Fruit fly (Drosophila melanogaster) whole organism, embryonic: ENCODE data around the gene Mrp5.

ENCODE experiments used
- Antp ChIP-seq: fragments of 200-800 bp; sonication (Bioruptor generic); optimal IDR thresholded peaks from 3 replicates; lab custom pipeline; 2016; ENCODE audit warnings: missing biosample characterization, missing genetic modification characterization
- BEAF-32 ChIP-seq: fragments of 200-800 bp; sonication (Bioruptor generic); optimal IDR thresholded peaks from 3 replicates; lab custom pipeline; 2017; ENCODE audit warnings: missing biosample characterization, missing genetic modification characterization, mild to moderate bottlenecking, moderate library complexity, missing genetic modification reagents
- BtbVII ChIP-seq: fragments of 200-800 bp; sonication (Bioruptor generic); optimal IDR thresholded peaks from 3 replicates; lab custom pipeline; 2017; ENCODE audit warnings: missing biosample characterization, mild to moderate bottlenecking, missing genetic modification characterization
- CG10543 ChIP-seq: fragments of 200-800 bp; sonication (Bioruptor generic); optimal IDR thresholded peaks from 3 replicates; lab custom pipeline; 2017; ENCODE audit warnings: missing biosample characterization, mild to moderate bottlenecking, missing genetic modification characterization, moderate library complexity
- CG12391 ChIP-seq: fragments of 200-800 bp; sonication (Bioruptor generic); optimal IDR thresholded peaks from 3 replicates; lab custom pipeline; 2018; ENCODE audit warnings: missing biosample characterization, mild to moderate bottlenecking, missing genetic modification characterization, moderate library complexity
- CG12942 ChIP-seq: fragments of 200-800 bp; sonication (Bioruptor generic); optimal IDR thresholded peaks from 3 replicates; lab custom pipeline; 2016; ENCODE audit warnings: missing biosample characterization, missing genetic modification characterization
- CG14667 ChIP-seq: fragments of 200-800 bp; sonication (Bioruptor generic); IDR thresholded peaks from 2 replicates; pipeline ENCODE4 v1.3.6; 2022; ENCODE audit warnings: missing biosample characterization, missing genetic modification characterization
- CG1529 ChIP-seq: fragments of 200-800 bp; sonication (Bioruptor generic); optimal IDR thresholded peaks from 3 replicates; lab custom pipeline; 2018; ENCODE audit warnings: missing biosample characterization, missing genetic modification characterization
- CG17568 ChIP-seq: fragments of 200-800 bp; sonication (Bioruptor generic); optimal IDR thresholded peaks from 2 replicates; lab custom pipeline; 2018; ENCODE audit warnings: missing biosample characterization, mild to moderate bottlenecking, missing genetic modification characterization, moderate library complexity
- CG17612 ChIP-seq: fragments of 200-800 bp; sonication (Bioruptor generic); IDR thresholded peaks from 2 replicates; pipeline ENCODE4 v1.3.6; 2022; ENCODE audit warnings: missing biosample characterization, missing genetic modification characterization
- CG30403 ChIP-seq: fragments of 200-800 bp; sonication (Bioruptor generic); optimal IDR thresholded peaks from 3 replicates; lab custom pipeline; 2016; ENCODE audit warnings: missing biosample characterization, missing genetic modification characterization
- CG31365 ChIP-seq: fragments of 200-800 bp; sonication (Bioruptor generic); optimal IDR thresholded peaks from 2 replicates; lab custom pipeline; 2018; ENCODE audit warnings: missing biosample characterization, mild to moderate bottlenecking, missing genetic modification characterization
- CG31388 ChIP-seq: fragments of 200-800 bp; sonication (Bioruptor generic); optimal IDR thresholded peaks from 2 replicates; lab custom pipeline; 2016; ENCODE audit warnings: missing biosample characterization, missing genetic modification characterization
- CG43689 ChIP-seq: fragments of 200-800 bp; sonication (Bioruptor generic); IDR thresholded peaks from 2 replicates; pipeline ENCODE4 v1.3.6; 2022; ENCODE audit warnings: missing biosample characterization, missing genetic modification characterization
- CG7556 ChIP-seq: fragments of 200-800 bp; sonication (Bioruptor generic); optimal IDR thresholded peaks from 2 replicates; lab custom pipeline; 2017; ENCODE audit warnings: missing biosample characterization, mild to moderate bottlenecking, missing genetic modification characterization
- CG7963 ChIP-seq: fragments of 200-800 bp; sonication (Bioruptor generic); IDR thresholded peaks from 3 replicates; pipeline ENCODE4 v1.3.6; 2022; ENCODE audit warnings: missing biosample characterization, missing genetic modification characterization; ENCODE audit not compliant: partially characterized antibody
- Dad ChIP-seq: fragments of 200-800 bp; sonication (Bioruptor generic); optimal IDR thresholded peaks from 3 replicates; lab custom pipeline; 2016; ENCODE audit warnings: missing biosample characterization, missing genetic modification characterization
- Deaf1 ChIP-seq: fragments of 200-800 bp; optimal IDR thresholded peaks from 3 replicates; lab custom pipeline; 2019; ENCODE audit warnings: missing biosample characterization, mild to moderate bottlenecking, missing genetic modification characterization, moderate library complexity
- Fer3 ChIP-seq: fragments of 200-800 bp; sonication (Bioruptor generic); optimal IDR thresholded peaks from 2 replicates; lab custom pipeline; 2018; ENCODE audit warnings: missing biosample characterization, mild to moderate bottlenecking, missing genetic modification characterization, moderate library complexity
- Hr51 ChIP-seq, 2 experiments: fragments of 200-800 bp; sonication (Bioruptor generic); optimal IDR thresholded peaks; 2 replicates in 1 of 2; 3 replicates in 1 of 2; lab custom pipeline; 2016 to 2018; ENCODE audit warnings: missing biosample characterization in 2 of 2, missing genetic modification characterization in 2 of 2, mild to moderate bottlenecking in 1 of 2, moderate library complexity in 1 of 2
- MBD-R2 ChIP-seq: fragments of 200-800 bp; sonication (Bioruptor generic); IDR thresholded peaks from 2 replicates; pipeline ENCODE4 v1.3.6; 2022; ENCODE audit warnings: missing biosample characterization, missing genetic modification characterization
- Opbp ChIP-seq: fragments of 200-800 bp; sonication (Bioruptor generic); IDR thresholded peaks from 3 replicates; pipeline ENCODE4 v1.3.6; 2022; ENCODE audit warnings: missing biosample characterization, missing genetic modification characterization; ENCODE audit not compliant: partially characterized antibody
- Poxn ChIP-seq: fragments of 200-800 bp; sonication (Bioruptor generic); IDR thresholded peaks from 2 replicates; pipeline ENCODE4 v1.3.6; 2022; ENCODE audit warnings: missing biosample characterization, missing genetic modification characterization
- Ptx1 ChIP-seq: fragments of 200-800 bp; sonication (Bioruptor generic); IDR thresholded peaks from 2 replicates; pipeline ENCODE4 v1.3.6; 2022; ENCODE audit warnings: missing biosample characterization, missing genetic modification characterization
- Ravus ChIP-seq: fragments of 200-800 bp; sonication (Bioruptor generic); IDR thresholded peaks from 2 replicates; pipeline ENCODE4 v1.3.6; 2022; ENCODE audit warnings: missing biosample characterization, missing genetic modification characterization
- Sry-β ChIP-seq: fragments of 200-800 bp; sonication (Bioruptor generic); optimal IDR thresholded peaks from 2 replicates; lab custom pipeline; 2018; ENCODE audit warnings: missing biosample characterization, mild to moderate bottlenecking, missing genetic modification characterization, moderate library complexity
- Xbp1 ChIP-seq: fragments of 200-800 bp; sonication (Bioruptor generic); optimal IDR thresholded peaks from 3 replicates; lab custom pipeline; 2016; ENCODE audit warnings: missing biosample characterization, mild to moderate bottlenecking, missing genetic modification characterization
- YL-1 ChIP-seq: fragments of 200-800 bp; sonication (Bioruptor generic); optimal IDR thresholded peaks from 3 replicates; lab custom pipeline; 2017; ENCODE audit warnings: missing biosample characterization, mild to moderate bottlenecking, missing genetic modification characterization
- abd-A ChIP-seq: fragments of 200-800 bp; sonication (Bioruptor generic); optimal IDR thresholded peaks from 3 replicates; lab custom pipeline; 2019; ENCODE audit warnings: missing biosample characterization, mild to moderate bottlenecking, missing genetic modification characterization, moderate library complexity
- dpn ChIP-seq, 2 experiments: fragments of 200-800 bp; sonication (Bioruptor generic); optimal IDR thresholded peaks; 3 replicates each; lab custom pipeline; 2016; ENCODE audit warnings: missing biosample characterization in 2 of 2, missing genetic modification characterization in 2 of 2
- grn ChIP-seq: fragments of 200-800 bp; sonication (Bioruptor generic); optimal IDR thresholded peaks from 3 replicates; lab custom pipeline; 2017; ENCODE audit warnings: missing biosample characterization, missing genetic modification characterization
- gt ChIP-seq: fragments of 200-800 bp; sonication (Bioruptor generic); IDR thresholded peaks from 2 replicates; pipeline ENCODE4 v1.3.6; 2022; ENCODE audit warnings: missing biosample characterization, missing genetic modification characterization
- hth ChIP-seq: fragments of >200 bp; optimal IDR thresholded peaks from 2 replicates; lab custom pipeline; 2017; ENCODE audit warnings: inconsistent platforms
- jing ChIP-seq: fragments of 200-800 bp; sonication (Bioruptor generic); optimal IDR thresholded peaks from 2 replicates; lab custom pipeline; 2018; ENCODE audit warnings: missing biosample characterization, mild to moderate bottlenecking, missing genetic modification characterization
- jumu ChIP-seq: fragments of 200-800 bp; sonication (Bioruptor generic); optimal IDR thresholded peaks from 3 replicates; lab custom pipeline; 2016; ENCODE audit warnings: missing biosample characterization, missing genetic modification characterization
- kay ChIP-seq: fragments of 200-800 bp; sonication (Bioruptor generic); optimal IDR thresholded peaks from 2 replicates; lab custom pipeline; 2016; ENCODE audit warnings: missing biosample characterization, missing genetic modification characterization
- luna ChIP-seq: fragments of 200-800 bp; sonication (Bioruptor generic); optimal IDR thresholded peaks from 2 replicates; lab custom pipeline; 2016; ENCODE audit warnings: missing biosample characterization, missing genetic modification characterization
- mirr ChIP-seq: fragments of 200-800 bp; sonication (Bioruptor generic); optimal IDR thresholded peaks from 3 replicates; lab custom pipeline; 2018; ENCODE audit warnings: missing biosample characterization, mild to moderate bottlenecking, missing genetic modification characterization
- pan ChIP-seq, 4 experiments: fragments of >200 bp in 3 of 4; fragments of 200-800 bp in 1 of 4; sonication (Bioruptor generic) in 1 of 4; optimal IDR thresholded peaks in 3 of 4; IDR thresholded peaks in 1 of 4; 2 replicates each; pipeline versions ENCODE4 v1.3.6 to Lab custom; 2017 to 2022; ENCODE audit warnings: missing biosample characterization in 2 of 4, missing genetic modification characterization in 2 of 4, mixed read lengths in 1 of 4
- peb ChIP-seq: fragments of 200-800 bp; sonication (Bioruptor generic); IDR thresholded peaks from 2 replicates; pipeline ENCODE4 v1.3.6; 2022; ENCODE audit warnings: missing biosample characterization, missing genetic modification characterization
- pita ChIP-seq: fragments of 200-800 bp; sonication (Bioruptor generic); optimal IDR thresholded peaks from 2 replicates; lab custom pipeline; 2017; ENCODE audit warnings: missing biosample characterization, mild to moderate bottlenecking, missing genetic modification characterization
- pnt ChIP-seq: fragments of 200-800 bp; sonication (Bioruptor generic); optimal IDR thresholded peaks from 3 replicates; lab custom pipeline; 2016; ENCODE audit warnings: missing biosample characterization, missing genetic modification characterization
- pzg ChIP-seq: fragments of 200-800 bp; sonication (Bioruptor generic); optimal IDR thresholded peaks from 3 replicates; lab custom pipeline; 2018; ENCODE audit warnings: missing biosample characterization, mild to moderate bottlenecking, missing genetic modification characterization, moderate library complexity
- rib ChIP-seq: fragments of 200-800 bp; sonication (Bioruptor generic); IDR thresholded peaks from 2 replicates; pipeline ENCODE4 v1.3.6; 2022; ENCODE audit warnings: missing biosample characterization, missing genetic modification characterization
- row ChIP-seq: fragments of 200-800 bp; sonication (Bioruptor generic); IDR thresholded peaks from 3 replicates; pipeline ENCODE4 v1.3.6; 2022; ENCODE audit warnings: missing biosample characterization, missing genetic modification characterization
- schlank ChIP-seq: fragments of 200-800 bp; sonication (Bioruptor generic); optimal IDR thresholded peaks from 2 replicates; lab custom pipeline; 2018; ENCODE audit warnings: missing biosample characterization, mild to moderate bottlenecking, missing genetic modification characterization
- slbo ChIP-seq: fragments of 200-800 bp; sonication (Bioruptor generic); IDR thresholded peaks from 2 replicates; pipeline ENCODE4 v1.3.6; 2022; ENCODE audit warnings: missing biosample characterization, missing genetic modification characterization
- stwl ChIP-seq: fragments of 200-800 bp; sonication (Bioruptor generic); optimal IDR thresholded peaks from 3 replicates; lab custom pipeline; 2018; ENCODE audit warnings: missing biosample characterization, mild to moderate bottlenecking, missing genetic modification characterization, moderate library complexity
- tin ChIP-seq: fragments of 200-800 bp; sonication (Bioruptor generic); optimal IDR thresholded peaks from 3 replicates; lab custom pipeline; 2016; ENCODE audit warnings: missing biosample characterization, missing genetic modification characterization
- trh ChIP-seq: fragments of 200-800 bp; sonication (Bioruptor generic); optimal IDR thresholded peaks from 2 replicates; lab custom pipeline; 2016; ENCODE audit warnings: missing biosample characterization, missing genetic modification characterization

Gene Mrp5

DNA sequence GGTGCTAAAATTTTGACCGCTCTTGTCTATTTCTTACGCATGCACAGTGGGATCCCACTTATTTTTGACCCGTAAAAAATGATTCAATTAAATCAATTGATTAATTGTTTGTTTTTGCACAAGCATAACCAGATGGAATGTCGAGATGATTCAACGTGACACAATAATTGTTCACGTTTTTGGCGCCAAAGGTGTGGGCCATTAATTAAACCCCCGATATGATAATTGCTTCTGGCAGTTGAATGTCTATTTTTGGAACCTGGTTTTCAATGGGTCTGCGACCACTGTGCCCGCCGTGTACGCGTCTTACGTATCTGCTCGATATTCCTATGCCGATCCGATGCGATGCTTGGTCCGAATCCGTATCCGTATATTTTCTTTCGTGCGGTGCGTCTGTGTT, 16.6 kb upstream of the Mrp5 start (continued):
- peak; percentile 72 for TF ChIP-seq peb (GFP tag; lab: Robert Waterston, UW)
- peak; percentile 32 for TF ChIP-seq CG12942 (GFP tag; lab: Kevin White, UChicago)
- peak; percentile 92 for TF ChIP-seq row
- TF ChIP-seq CG7963, result peak; percentile 34; the same call in 1 of the 3 replicates
- 0 out of 2 replicates have a peak, but pooled peaks have one; percentile 47 for TF ChIP-seq rib (GFP tag; lab: Robert Waterston, UW)
- TF ChIP-seq CG14667 (GFP tag; lab: Robert Waterston, UW), result peak; percentile 66
- TF ChIP-seq stwl, result no peak
- TF ChIP-seq gt (GFP tag; lab: Robert Waterston, UW), result peak; percentile 26; the same call in 1 of the 2 replicates
- peak; percentile 16 for TF ChIP-seq trh (GFP tag; lab: Kevin White, UChicago)
- TF ChIP-seq CG17568 (GFP tag; lab: Kevin White, UChicago), result peak; percentile 59
- TF ChIP-seq pnt (GFP tag; lab: Kevin White, UChicago), result peak; percentile 69
- TF ChIP-seq BtbVII (GFP tag; lab: Kevin White, UChicago), result peak; percentile 60
- peak; percentile 62 for TF ChIP-seq CG7556 (GFP tag; lab: Kevin White, UChicago)
- TF ChIP-seq kay (GFP tag; lab: Kevin White, UChicago), result peak; percentile 17
- TF ChIP-seq CG10543 (GFP tag; lab: Kevin White, UChicago), result peak; percentile 77
- TF ChIP-seq abd-A (tag; lab: Kevin White, UChicago), result no peak
- peak; percentile 74 for TF ChIP-seq tin (GFP tag; lab: Kevin White, UChicago)
- TF ChIP-seq dpn (GFP tag; optimal IDR thresholded peaks at IDR 0.05; lab: Kevin White, UChicago), result peak; percentile 54 to 70
- peak; percentile 85 for TF ChIP-seq Antp (GFP tag; lab: Kevin White, UChicago)
- TF ChIP-seq Dad, result peak; percentile 71
- TF ChIP-seq BEAF-32 (GFP tag; lab: Kevin White, UChicago), result no peak
- TF ChIP-seq pan (optimal IDR thresholded peaks at IDR 0.05; lab: Kevin White, UChicago), result no peak
- TF ChIP-seq pan (GFP tag; optimal IDR thresholded peaks at IDR 0.05 in 1 of 2, IDR thresholded peaks at IDR 0.05 in 1 of 2), result peak in 1 of 2 experiments; percentile 84
- no peak for TF ChIP-seq YL-1 (GFP tag; lab: Kevin White, UChicago)
- no peak for TF ChIP-seq pita (GFP tag; lab: Kevin White, UChicago)
- TF ChIP-seq pzg (GFP tag; lab: Kevin White, UChicago), result no peak
- no peak for TF ChIP-seq Ravus
- peak; percentile 55 for TF ChIP-seq Deaf1 (tag; lab: Kevin White, UChicago)
- peak; percentile 7 for TF ChIP-seq CG1529 (GFP tag; lab: Kevin White, UChicago)
- TF ChIP-seq luna (GFP tag; lab: Kevin White, UChicago), result peak; percentile 33
- TF ChIP-seq CG31388, result no peak
- TF ChIP-seq hth (lab: Kevin White, UChicago), result no peak
- TF ChIP-seq Fer3 (tag; lab: Kevin White, UChicago), result peak; percentile 66
- peak; percentile 8 for TF ChIP-seq Sry-β (GFP tag; lab: Kevin White, UChicago)
- peak; percentile 65 for TF ChIP-seq CG12391 (tag; lab: Kevin White, UChicago)
- TF ChIP-seq jing (GFP tag; lab: Kevin White, UChicago), result peak; percentile 41
- 0 out of 2 replicates have a peak, but pooled peaks have one; percentile 14 for TF ChIP-seq Poxn (GFP tag; lab: Robert Waterston, UW)
- TF ChIP-seq CG43689 (GFP tag; lab: Robert Waterston, UW), result peak; percentile 51
- peak; percentile 69 for TF ChIP-seq slbo (GFP tag; lab: Robert Waterston, UW)
- peak; percentile 69 for TF ChIP-seq Xbp1
- peak; percentile 87 for TF ChIP-seq Ptx1 (GFP tag; lab: Robert Waterston, UW)
- TF ChIP-seq schlank, result peak; percentile 27
- 0 out of 2 replicates have a peak, but pooled peaks have one; percentile 51 for TF ChIP-seq CG17612 (GFP tag; lab: Robert Waterston, UW)
- no peak for TF ChIP-seq Opbp (GFP tag; lab: Robert Waterston, UW)
- TF ChIP-seq Hr51 (GFP tag; optimal IDR thresholded peaks at IDR 0.05; lab: Kevin White, UChicago), result peak; percentile 11 to 76
- TF ChIP-seq grn (GFP tag; lab: Kevin White, UChicago), result no peak
- TF ChIP-seq CG31365 (tag; lab: Kevin White, UChicago), result peak; percentile 37
- TF ChIP-seq jumu (GFP tag; lab: Kevin White, UChicago), result peak; percentile 80
- TF ChIP-seq MBD-R2 (GFP tag; lab: Robert Waterston, UW), result peak; percentile 34; the same call in 1 of the 2 replicates
- peak; percentile 66 for TF ChIP-seq CG30403 (GFP tag; lab: Kevin White, UChicago)
- TF ChIP-seq mirr (GFP tag; lab: Kevin White, UChicago), result peak; percentile 49
